Worm (Caenorhabditis elegans): ENCODE data around the gene snx-1.

DNA sequence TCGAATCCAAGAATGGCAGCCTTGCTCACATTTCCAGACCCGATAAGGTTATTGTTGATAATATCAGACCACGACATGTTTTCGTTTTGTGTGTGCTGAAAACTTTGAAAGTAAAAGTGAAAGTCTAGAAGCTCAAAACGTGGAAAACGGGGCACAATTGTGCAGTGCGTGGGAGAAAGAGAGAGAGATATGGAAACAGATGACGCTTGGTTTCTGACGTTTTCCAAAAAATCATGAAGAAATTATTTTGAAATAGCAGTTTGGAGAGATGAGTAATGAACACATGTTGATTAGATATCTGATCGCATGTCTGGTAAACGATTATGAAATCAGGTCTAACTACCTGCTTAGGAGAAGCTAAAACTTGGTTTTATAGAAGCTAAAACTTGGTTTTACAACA, 48.2 kb upstream of the snx-1 start, which contains the start of gene pfn-3:
- no peak for TF ChIP-seq sea-1 (GFP tag; conservative IDR thresholded peaks at IDR 0.05)
- TF ChIP-seq ceh-13 (GFP tag; optimal IDR thresholded peaks at IDR 0.05): no peak
- TF ChIP-seq B0310.2 (tag; optimal IDR thresholded peaks at IDR 0.05): no peak
- TF ChIP-seq F13C5.2 (tag; optimal IDR thresholded peaks at IDR 0.05): no peak
- TF ChIP-seq ama-1 (optimal IDR thresholded peaks at IDR 0.05): no peak
- TF ChIP-seq ceh-36 (tag; optimal IDR thresholded peaks at IDR 0.05): no peak
- TF ChIP-seq tra-4 (tag; optimal IDR thresholded peaks at IDR 0.05): no peak
- no peak for TF ChIP-seq pes-1 (GFP tag; IDR thresholded peaks at IDR 0.05)
- TF ChIP-seq hmg-4 (GFP tag; optimal IDR thresholded peaks at IDR 0.05): no peak
- TF ChIP-seq ets-7 (tag; optimal IDR thresholded peaks at IDR 0.05): no peak
- no peak for TF ChIP-seq scrt-1 (GFP tag; IDR thresholded peaks at IDR 0.05)
- no peak for TF ChIP-seq tbx-37 (GFP tag; conservative IDR thresholded peaks at IDR 0.05)
- TF ChIP-seq aly-1 (tag; optimal IDR thresholded peaks at IDR 0.05): no peak
- TF ChIP-seq hnd-1 (tag; optimal IDR thresholded peaks at IDR 0.05): no peak
